Fruit fly (Drosophila melanogaster): Measurements from ENCODE around the gene mRpL22.

DNA sequence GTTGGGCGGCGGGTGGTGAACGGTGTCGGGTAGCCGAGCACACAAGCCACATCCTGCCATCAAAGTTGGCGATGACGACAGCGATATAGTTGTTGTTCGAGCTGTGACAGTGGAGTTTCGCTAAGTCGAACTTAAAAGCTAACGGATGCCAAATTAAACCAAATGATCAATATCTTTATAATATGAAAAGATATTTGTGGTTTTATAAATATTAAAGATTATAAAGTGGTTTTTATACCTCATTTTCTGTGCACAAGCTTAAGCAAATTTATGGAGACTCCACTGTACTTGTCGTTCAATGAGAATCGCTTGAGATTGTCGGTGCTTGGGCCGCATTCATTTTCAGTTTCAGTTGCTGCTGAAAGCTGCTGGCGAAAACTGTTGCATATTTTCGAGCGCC, 38.3 kb downstream of the mRpL22 start:
- TF ChIP-seq psq (GFP tag; optimal IDR thresholded peaks at IDR 0.05), result peak; percentile 25
- TF ChIP-seq tai (GFP tag; optimal IDR thresholded peaks at IDR 0.05), result no peak
- TF ChIP-seq CG32264 (GFP tag; optimal IDR thresholded peaks at IDR 0.05), result no peak
- peak; percentile 37 for TF ChIP-seq h (GFP tag; optimal IDR thresholded peaks at IDR 0.05)
- TF ChIP-seq Sp1 (GFP tag; optimal IDR thresholded peaks at IDR 0.05), result peak; percentile 26
- TF ChIP-seq Vsx2 (GFP tag; optimal IDR thresholded peaks at IDR 0.05; ENCODE audit: partially characterized antibody), result no peak
- TF ChIP-seq ey (GFP tag; optimal IDR thresholded peaks at IDR 0.05), result peak; percentile 24
- TF ChIP-seq Hnf4 (GFP tag; optimal IDR thresholded peaks at IDR 0.05), result peak; percentile 2
- no peak for TF ChIP-seq jim (GFP tag; optimal IDR thresholded peaks at IDR 0.05)
- no peak for TF ChIP-seq pan (optimal IDR thresholded peaks at IDR 0.05)
- TF ChIP-seq usp (GFP tag; optimal IDR thresholded peaks at IDR 0.05), result no peak
- no peak for TF ChIP-seq Dfd (GFP tag; optimal IDR thresholded peaks at IDR 0.05)
- TF ChIP-seq fru (GFP tag; optimal IDR thresholded peaks at IDR 0.05), result peak; percentile 22
- TF ChIP-seq Myc (optimal IDR thresholded peaks at IDR 0.05), result no peak
